Worm (Caenorhabditis elegans) whole organism, L1 larva: ENCODE measurements around the gene F25B5.5.

Experiments used
- C34B4.2 ChIP-seq: sonication (generic microtip); optimal IDR thresholded peaks from 2 replicates; lab custom pipeline; 2017; ENCODE audit warnings: mild to moderate bottlenecking, missing genetic modification characterization, missing compliant biosample characterization
- alr-1 ChIP-seq: fragments of 200-800 bp; sonication (Bioruptor generic); optimal IDR thresholded peaks from 2 replicates; lab custom pipeline; 2018; ENCODE audit warnings: borderline replicate concordance, mild to moderate bottlenecking, missing genetic modification characterization, missing compliant biosample characterization
- aly-2 ChIP-seq: fragments of 150-350 bp; optimal IDR thresholded peaks from 2 replicates; lab custom pipeline; 2014; ENCODE audit warnings: missing biosample characterization, missing genetic modification characterization
- blmp-1 ChIP-seq: fragments of 150-350 bp; optimal IDR thresholded peaks from 2 replicates; lab custom pipeline; 2014; ENCODE audit warnings: missing biosample characterization, missing genetic modification characterization
- ceh-8 ChIP-seq: fragments of 200-800 bp; sonication (Bioruptor generic); optimal IDR thresholded peaks from 2 replicates; lab custom pipeline; 2018; ENCODE audit warnings: mild to moderate bottlenecking, missing genetic modification characterization, moderate library complexity, missing compliant biosample characterization
- ceh-88 ChIP-seq: fragments of 200-800 bp; sonication (Bioruptor generic); IDR thresholded peaks from 2 replicates; pipeline ENCODE4 v1.3.6; 2022; ENCODE audit warnings: missing genetic modification characterization, missing compliant biosample characterization
- ceh-90 ChIP-seq: sonication (generic microtip); optimal IDR thresholded peaks from 2 replicates; lab custom pipeline; 2016; ENCODE audit warnings: missing genetic modification characterization, missing compliant biosample characterization
- dsc-1 ChIP-seq: sonication (generic microtip); optimal IDR thresholded peaks from 2 replicates; lab custom pipeline; 2016; ENCODE audit warnings: mild to moderate bottlenecking, missing genetic modification characterization, missing compliant biosample characterization
- efl-1 ChIP-seq, 4 experiments: fragments of 150-350 bp; optimal IDR thresholded peaks in 3 of 4; peaks in 1 of 4; 1 replicate in 1 of 4; 2 replicates in 3 of 4; lab custom pipeline; 2014; ENCODE audit warnings: missing biosample characterization in 2 of 4, missing genetic modification characterization in 2 of 4, missing genetic modification reagents in 2 of 4
- egl-13 ChIP-seq: sonication (generic microtip); optimal IDR thresholded peaks from 2 replicates; lab custom pipeline; 2016; ENCODE audit warnings: missing genotype, missing genetic modification reagents, missing genetic modification characterization, missing compliant biosample characterization
- egl-27 ChIP-seq, 2 experiments: fragments of 150-350 bp in 1 of 2; sonication (generic microtip); optimal IDR thresholded peaks; 3 replicates each; lab custom pipeline; 2017 to 2018; ENCODE audit warnings: missing biosample characterization in 2 of 2, missing genetic modification characterization in 2 of 2, missing genetic modification reagents in 2 of 2
- elt-2 ChIP-seq: sonication (generic microtip); optimal IDR thresholded peaks from 2 replicates; lab custom pipeline; 2016; ENCODE audit warnings: missing genetic modification characterization, mild to moderate bottlenecking, inconsistent platforms, missing compliant biosample characterization, missing genetic modification reagents
- elt-3 ChIP-seq, 6 experiments: fragments of 150-350 bp in 1 of 6; sonication (generic microtip); optimal IDR thresholded peaks; 2 replicates each; lab custom pipeline; 2017 to 2018; ENCODE audit warnings: missing biosample characterization in 6 of 6, missing genetic modification characterization in 6 of 6, inconsistent platforms in 1 of 6
- fkh-10 ChIP-seq: sonication (generic microtip); optimal IDR thresholded peaks from 2 replicates; lab custom pipeline; 2017; ENCODE audit warnings: missing biosample characterization, missing genetic modification reagents, missing genetic modification characterization
- fkh-4 ChIP-seq: sonication (generic microtip); optimal IDR thresholded peaks from 2 replicates; lab custom pipeline; 2016; ENCODE audit warnings: missing compliant biosample characterization, missing genetic modification characterization, borderline replicate concordance
- fkh-8 ChIP-seq: sonication (generic microtip); optimal IDR thresholded peaks from 2 replicates; lab custom pipeline; 2016; ENCODE audit warnings: mild to moderate bottlenecking, missing genetic modification characterization, missing compliant biosample characterization
- hlh-17 ChIP-seq: fragments of 200-800 bp; sonication (Bioruptor generic); optimal IDR thresholded peaks from 2 replicates; lab custom pipeline; 2018; ENCODE audit warnings: missing genetic modification characterization, mild to moderate bottlenecking, missing compliant biosample characterization, moderate library complexity, borderline replicate concordance
- hlh-4 ChIP-seq: sonication (generic microtip); optimal IDR thresholded peaks from 2 replicates; lab custom pipeline; 2016; ENCODE audit warnings: mild to moderate bottlenecking, missing genetic modification characterization, missing compliant biosample characterization
- jun-1 ChIP-seq: fragments of 150-350 bp; optimal IDR thresholded peaks from 2 replicates; lab custom pipeline; 2014; ENCODE audit warnings: missing biosample characterization, missing genetic modification reagents, missing genetic modification characterization
- lin-13 ChIP-seq: fragments of 150-350 bp; optimal IDR thresholded peaks from 2 replicates; lab custom pipeline; 2014; ENCODE audit warnings: missing biosample characterization, missing genetic modification reagents, missing genetic modification characterization
- lin-14 ChIP-seq: fragments of 200-800 bp; sonication (Bioruptor generic); optimal IDR thresholded peaks from 2 replicates; lab custom pipeline; 2018; ENCODE audit warnings: mild to moderate bottlenecking, missing genetic modification characterization, moderate library complexity, missing compliant biosample characterization
- lin-15B ChIP-seq: fragments of 150-350 bp; sonication (generic microtip); optimal IDR thresholded peaks from 3 replicates; lab custom pipeline; 2014; ENCODE audit warnings: missing biosample characterization, missing genetic modification characterization
- lin-35 ChIP-seq, 2 experiments: fragments of 150-350 bp; optimal IDR thresholded peaks; 2 replicates each; lab custom pipeline; 2014; ENCODE audit warnings: missing biosample characterization in 2 of 2, missing genetic modification characterization in 2 of 2, missing genetic modification reagents in 2 of 2
- lin-39 ChIP-seq: fragments of 150-350 bp; optimal IDR thresholded peaks from 2 replicates; lab custom pipeline; 2014; ENCODE audit warnings: missing biosample characterization, missing genetic modification reagents, missing genetic modification characterization
- lir-3 ChIP-seq: sonication (generic microtip); optimal IDR thresholded peaks from 2 replicates; lab custom pipeline; 2016; ENCODE audit warnings: mild to moderate bottlenecking, missing genetic modification characterization, moderate library complexity, missing compliant biosample characterization; ENCODE audit not compliant: poor library complexity
- mdl-1 ChIP-seq, 2 experiments: fragments of 150-350 bp; optimal IDR thresholded peaks; 2 replicates each; lab custom pipeline; 2014 to 2017; ENCODE audit warnings: missing biosample characterization in 2 of 2, missing genetic modification characterization in 2 of 2, inconsistent platforms in 1 of 2
- mef-2 ChIP-seq: fragments of 150-350 bp; optimal IDR thresholded peaks from 2 replicates; lab custom pipeline; 2014; ENCODE audit warnings: missing biosample characterization, missing genetic modification characterization
- mep-1 ChIP-seq: fragments of 150-350 bp; optimal IDR thresholded peaks from 2 replicates; lab custom pipeline; 2014; ENCODE audit warnings: missing biosample characterization, missing genetic modification characterization
- nhr-19 ChIP-seq: fragments of 200-800 bp; sonication (Bioruptor generic); conservative IDR thresholded peaks from 2 replicates; pipeline ENCODE4 v1.3.6; 2022; ENCODE audit warnings: missing genetic modification characterization, missing compliant biosample characterization
- nhr-20 ChIP-seq: sonication (generic microtip); optimal IDR thresholded peaks from 2 replicates; lab custom pipeline; 2016; ENCODE audit warnings: mild to moderate bottlenecking, missing genetic modification characterization, missing compliant biosample characterization
- nhr-237 ChIP-seq: fragments of 150-350 bp; optimal IDR thresholded peaks from 2 replicates; lab custom pipeline; 2014; ENCODE audit warnings: missing biosample characterization, missing genetic modification characterization
- nhr-71 ChIP-seq: sonication (generic microtip); optimal IDR thresholded peaks from 2 replicates; lab custom pipeline; 2016; ENCODE audit warnings: mild to moderate bottlenecking, missing genetic modification characterization, moderate library complexity, missing compliant biosample characterization
- nhr-90 ChIP-seq: sonication (generic microtip); optimal IDR thresholded peaks from 2 replicates; lab custom pipeline; 2016; ENCODE audit warnings: mild to moderate bottlenecking, missing genetic modification characterization, missing compliant biosample characterization; ENCODE audit not compliant: poor library complexity
- pag-3 ChIP-seq: sonication (generic microtip); optimal IDR thresholded peaks from 2 replicates; lab custom pipeline; 2017; ENCODE audit warnings: missing genetic modification characterization, mild to moderate bottlenecking, missing compliant biosample characterization, antibody characterized with exemption, borderline replicate concordance; ENCODE audit not compliant: insufficient read depth
- rnt-1 ChIP-seq: sonication (generic microtip); optimal IDR thresholded peaks from 2 replicates; lab custom pipeline; 2016; ENCODE audit warnings: mild to moderate bottlenecking, missing genetic modification characterization, moderate library complexity, missing compliant biosample characterization
- skn-1 ChIP-seq: fragments of 150-350 bp; optimal IDR thresholded peaks from 2 replicates; lab custom pipeline; 2014; ENCODE audit warnings: missing biosample characterization, missing genetic modification characterization
- snu-23 ChIP-seq: sonication (generic microtip); optimal IDR thresholded peaks from 2 replicates; lab custom pipeline; 2016; ENCODE audit warnings: missing genetic modification characterization, missing compliant biosample characterization
- sox-4 ChIP-seq: sonication (generic microtip); optimal IDR thresholded peaks from 2 replicates; lab custom pipeline; 2016; ENCODE audit warnings: missing genetic modification characterization, missing compliant biosample characterization
- sptf-1 ChIP-seq: fragments of 150-350 bp; optimal IDR thresholded peaks from 2 replicates; lab custom pipeline; 2014; ENCODE audit warnings: missing biosample characterization, missing genetic modification characterization
- sup-37 ChIP-seq: fragments of 200-800 bp; sonication (Bioruptor generic); optimal IDR thresholded peaks from 2 replicates; lab custom pipeline; 2018; ENCODE audit warnings: mild to moderate bottlenecking, missing genetic modification characterization, missing compliant biosample characterization
- swsn-7 ChIP-seq: sonication (generic microtip); optimal IDR thresholded peaks from 2 replicates; lab custom pipeline; 2016; ENCODE audit warnings: missing genetic modification characterization, missing compliant biosample characterization
- unc-130 ChIP-seq: fragments of 150-350 bp; optimal IDR thresholded peaks from 2 replicates; lab custom pipeline; 2017; ENCODE audit warnings: missing biosample characterization, missing genetic modification characterization, inconsistent platforms
- unc-30 ChIP-seq: sonication (generic microtip); optimal IDR thresholded peaks from 2 replicates; lab custom pipeline; 2017; ENCODE audit warnings: missing biosample characterization, missing genetic modification characterization
- xbp-1 ChIP-seq: sonication (generic microtip); optimal IDR thresholded peaks from 2 replicates; lab custom pipeline; 2016; ENCODE audit warnings: missing genetic modification characterization, missing compliant biosample characterization
- zag-1 ChIP-seq: fragments of 150-350 bp; optimal IDR thresholded peaks from 2 replicates; lab custom pipeline; 2014; ENCODE audit warnings: missing biosample characterization, missing genetic modification characterization
- ztf-4 ChIP-seq: fragments of 150-350 bp; optimal IDR thresholded peaks from 2 replicates; lab custom pipeline; 2014; ENCODE audit warnings: missing biosample characterization, missing genetic modification characterization

Gene F25B5.5

ce11 chrIII:5982026-5982425 lies 36.1 kb upstream of the F25B5.5 start, which contains the start of gene frm-2:
frm-2 (minus strand) TSS chrIII:5982126.
- TF ChIP-seq nhr-90 (tag; lab: Kevin White, UChicago) (no peak), sox-4 (tag; lab: Kevin White, UChicago) (no peak), xbp-1 (no peak), hlh-17 (GFP tag; lab: Kevin White, UChicago) (no peak), mdl-1 (tag; optimal IDR thresholded peaks at IDR 0.05; lab: Kevin White, UChicago) (no peak), mep-1 (tag; lab: Kevin White, UChicago) (no peak), pag-3 (no peak), egl-27 (tag; optimal IDR thresholded peaks at IDR 0.05; lab: Kevin White, UChicago) (no peak), skn-1 (tag; lab: Kevin White, UChicago) (no peak), ceh-8 (GFP tag; lab: Kevin White, UChicago) (no peak), lin-39 (no peak), rnt-1 (tag; lab: Kevin White, UChicago) (no peak), nhr-20 (tag; lab: Kevin White, UChicago) (no peak), fkh-8 (tag; lab: Kevin White, UChicago) (no peak), mef-2 (tag; lab: Kevin White, UChicago) (no peak), lin-13 (GFP tag; lab: Kevin White, UChicago) (no peak), nhr-19 (GFP tag; lab: Robert Waterston, UW) (no peak)

- TF ChIP-seq zag-1 (tag; lab: Kevin White, UChicago) (no peak), efl-1 (optimal IDR thresholded peaks at IDR 0.05; lab: Kevin White, UChicago) (no peak), efl-1 (GFP tag; optimal IDR thresholded peaks at IDR 0.05 in 1 of 2; lab: Kevin White, UChicago) (no peak), fkh-4 (tag; lab: Kevin White, UChicago) (no peak), mep-1 (tag; lab: Kevin White, UChicago) (no peak), nhr-71 (tag; lab: Kevin White, UChicago) (no peak), sup-37 (no peak), nhr-19 (GFP tag; lab: Robert Waterston, UW) (no peak), unc-30 (tag; lab: Kevin White, UChicago) (no peak), aly-2 (no peak), sox-4 (tag; lab: Kevin White, UChicago) (no peak), snu-23 (no peak), ceh-90 (no peak), egl-13 (tag; lab: Kevin White, UChicago) (no peak), swsn-7 (tag; lab: Kevin White, UChicago) (no peak), lin-13 (GFP tag; lab: Kevin White, UChicago) (no peak), alr-1 (tag; lab: Kevin White, UChicago) (no peak), nhr-237 (tag; lab: Kevin White, UChicago) (no peak), blmp-1 (tag; lab: Kevin White, UChicago) (peak; percentile 41), sptf-1 (tag; lab: Kevin White, UChicago) (no peak), elt-2 (peak; percentile 78), jun-1 (tag; lab: Kevin White, UChicago) (peak; percentile 22), lir-3 (tag; lab: Kevin White, UChicago) (no peak), nhr-90 (tag; lab: Kevin White, UChicago) (no peak), C34B4.2 (tag; lab: Kevin White, UChicago) (no peak), dsc-1 (tag; lab: Kevin White, UChicago) (no peak), lin-35 (GFP tag; optimal IDR thresholded peaks at IDR 0.05; lab: Kevin White, UChicago) (no peak), ceh-88 (GFP tag; lab: Robert Waterston, UW) (no peak), ceh-8 (GFP tag; lab: Kevin White, UChicago) (no peak), unc-130 (no peak), lin-14 (peak; percentile 60), lin-15B (tag; lab: Kevin White, UChicago) (no peak), hlh-4 (tag; lab: Kevin White, UChicago) (no peak), egl-27 (tag; optimal IDR thresholded peaks at IDR 0.05; lab: Kevin White, UChicago) (no peak), ztf-4 (tag; lab: Kevin White, UChicago) (no peak), fkh-10 (GFP tag; lab: Kevin White, UChicago) (no peak), elt-3 (tag; optimal IDR thresholded peaks at IDR 0.05; lab: Kevin White, UChicago) (peak in 2 of 6 experiments; percentile 18 to 31)
Observed at ce11 chrIII:5981407-5981806, 35.5 kb upstream of the F25B5.5 start.
